Worm (Caenorhabditis elegans): ENCODE results near the gene dod-3.

ce11 chrV:2697693-2698092 lies 33.2 kb downstream of the dod-3 start:
- TF ChIP-seq ceh-34 (tag; optimal IDR thresholded peaks at IDR 0.05) (no peak), zip-5 (tag; optimal IDR thresholded peaks at IDR 0.05) (peak; percentile 20), fkh-10 (GFP tag; optimal IDR thresholded peaks at IDR 0.05) (no peak), ets-4 (tag; optimal IDR thresholded peaks at IDR 0.05) (no peak), syd-9 (tag; optimal IDR thresholded peaks at IDR 0.05) (no peak), nhr-232 (tag; optimal IDR thresholded peaks at IDR 0.05) (no peak), sdc-2 (tag; optimal IDR thresholded peaks at IDR 0.05) (no peak), ztf-16 (tag; optimal IDR thresholded peaks at IDR 0.05) (no peak), npax-4 (tag; optimal IDR thresholded peaks at IDR 0.05) (no peak), elt-2 (tag; optimal IDR thresholded peaks at IDR 0.05) (peak; percentile 8), ama-1 (optimal IDR thresholded peaks at IDR 0.05) (no peak), pqm-1 (tag; optimal IDR thresholded peaks at IDR 0.05) (no peak), nhr-11 (tag; optimal IDR thresholded peaks at IDR 0.05) (no peak), ttx-3 (tag; optimal IDR thresholded peaks at IDR 0.05) (peak; percentile 34)
